Fruit fly (Drosophila melanogaster): ENCODE results near the gene ps.

The ps gene

DNA sequence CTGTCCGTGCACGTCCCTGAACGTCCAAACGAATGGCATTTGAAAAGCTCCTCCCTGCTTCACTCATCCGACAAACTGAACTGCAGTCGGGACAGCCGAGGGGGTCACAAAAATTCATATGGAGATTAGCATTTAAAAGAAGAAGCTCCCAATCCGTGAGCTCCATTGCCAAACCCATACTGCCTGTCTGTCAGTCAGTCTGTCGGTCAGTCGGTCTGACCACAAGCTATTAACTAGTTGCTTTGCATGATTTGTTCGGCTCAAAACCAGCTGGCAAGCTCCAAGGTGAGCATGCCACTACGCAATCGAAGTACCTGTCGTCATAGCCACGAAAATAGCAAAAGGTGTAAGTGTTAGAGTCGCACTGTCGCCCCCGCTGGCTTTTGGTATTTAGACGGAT lies 16.0 kb downstream of the ps start:
- TF ChIP-seq Hr39 (GFP tag; optimal IDR thresholded peaks at IDR 0.05), result no peak
- TF ChIP-seq CG7368 (GFP tag; optimal IDR thresholded peaks at IDR 0.05), result no peak
- no peak for TF ChIP-seq Sox15 (GFP tag; optimal IDR thresholded peaks at IDR 0.05)
- TF ChIP-seq Ets21C (GFP tag; optimal IDR thresholded peaks at IDR 0.05), result no peak
- TF ChIP-seq cyc (GFP tag; optimal IDR thresholded peaks at IDR 0.05), result no peak
- no peak for TF ChIP-seq dsx (GFP tag; optimal IDR thresholded peaks at IDR 0.05; ENCODE audit: poor library complexity, severe bottlenecking)
- no peak for TF ChIP-seq CG32006 (GFP tag; optimal IDR thresholded peaks at IDR 0.05)
- no peak for TF ChIP-seq esn (GFP tag; optimal IDR thresholded peaks at IDR 0.05)
- no peak for TF ChIP-seq net (GFP tag; optimal IDR thresholded peaks at IDR 0.05)
- TF ChIP-seq CG6276 (GFP tag; optimal IDR thresholded peaks at IDR 0.05), result no peak
- no peak for TF ChIP-seq CG6163 (GFP tag; IDR thresholded peaks at IDR 0.05)
- no peak for TF ChIP-seq Blimp-1 (GFP tag; optimal IDR thresholded peaks at IDR 0.05)
- TF ChIP-seq Lpt (GFP tag; optimal IDR thresholded peaks at IDR 0.05), result no peak
- no peak for TF ChIP-seq CG31627 (GFP tag; optimal IDR thresholded peaks at IDR 0.05)
- no peak for TF ChIP-seq Hr4 (GFP tag; optimal IDR thresholded peaks at IDR 0.05)

- TF ChIP-seq CG11762 (GFP tag; optimal IDR thresholded peaks at IDR 0.05; ENCODE audit: insufficient read depth), result peak; percentile 33
- TF ChIP-seq esn (GFP tag; optimal IDR thresholded peaks at IDR 0.05), result peak; percentile 41
- TF ChIP-seq CG3032 (tag; optimal IDR thresholded peaks at IDR 0.05), result no peak
- TF ChIP-seq Sox102F (GFP tag; optimal IDR thresholded peaks at IDR 0.05), result no peak
- TF ChIP-seq CG8119 (GFP tag; IDR thresholded peaks at IDR 0.05), result peak; percentile 87
- TF ChIP-seq vri (GFP tag; optimal IDR thresholded peaks at IDR 0.05), result peak; percentile 4
- TF ChIP-seq Met (GFP tag; optimal IDR thresholded peaks at IDR 0.05), result no peak
- TF ChIP-seq salr (GFP tag; optimal IDR thresholded peaks at IDR 0.05), result peak in 1 of 2 experiments; percentile 78
- TF ChIP-seq CG4318 (GFP tag; optimal IDR thresholded peaks at IDR 0.05), result peak; percentile 67
- peak; percentile 38 for TF ChIP-seq CG16779 (tag; optimal IDR thresholded peaks at IDR 0.05)
- TF ChIP-seq Ets21C (GFP tag; optimal IDR thresholded peaks at IDR 0.05), result no peak
- TF ChIP-seq Sox15 (GFP tag; optimal IDR thresholded peaks at IDR 0.05), result peak; percentile 5
- peak; percentile 88 for TF ChIP-seq CG11294 (GFP tag; IDR thresholded peaks at IDR 0.05)
- TF ChIP-seq svp (GFP tag), result peak; percentile 60
- peak; percentile 74 for TF ChIP-seq net (GFP tag; optimal IDR thresholded peaks at IDR 0.05)
- peak; percentile 48 for TF ChIP-seq Eip75B (GFP tag; optimal IDR thresholded peaks at IDR 0.05)
- peak; percentile 85 for TF ChIP-seq CG32006 (GFP tag; optimal IDR thresholded peaks at IDR 0.05)
- no peak for TF ChIP-seq CG9139 (GFP tag; optimal IDR thresholded peaks at IDR 0.05)
- no peak for TF ChIP-seq CG6808 (GFP tag; optimal IDR thresholded peaks at IDR 0.05)
- TF ChIP-seq CG31627 (GFP tag; optimal IDR thresholded peaks at IDR 0.05), result no peak
- peak; percentile 31 for TF ChIP-seq CG7368 (GFP tag; optimal IDR thresholded peaks at IDR 0.05)
- no peak for TF ChIP-seq Blimp-1 (GFP tag; optimal IDR thresholded peaks at IDR 0.05)
- TF ChIP-seq CG10631 (GFP tag; optimal IDR thresholded peaks at IDR 0.05), result peak; percentile 36
- no peak for TF ChIP-seq CG11902 (GFP tag; optimal IDR thresholded peaks at IDR 0.05)
- no peak for TF ChIP-seq Eip93F (GFP tag; optimal IDR thresholded peaks at IDR 0.05)
- TF ChIP-seq CG3919 (GFP tag; optimal IDR thresholded peaks at IDR 0.05), result peak; percentile 60
- peak; percentile 3 for TF ChIP-seq fd59A (GFP tag; optimal IDR thresholded peaks at IDR 0.05)
- peak; percentile 40 for TF ChIP-seq Ets96B (tag; optimal IDR thresholded peaks at IDR 0.05)
- TF ChIP-seq Gug (GFP tag; IDR thresholded peaks at IDR 0.05), result peak; percentile 84
- TF ChIP-seq acj6 (GFP tag; optimal IDR thresholded peaks at IDR 0.05), result peak; percentile 48
- no peak for TF ChIP-seq CG1621 (tag; optimal IDR thresholded peaks at IDR 0.05)
- peak; percentile 86 for TF ChIP-seq Eip78C (GFP tag)
- TF ChIP-seq Lpt (GFP tag; optimal IDR thresholded peaks at IDR 0.05), result peak; percentile 22
- TF ChIP-seq lz (GFP tag; optimal IDR thresholded peaks at IDR 0.05), result no peak
- peak; percentile 46 for TF ChIP-seq CG8632 (GFP tag; optimal IDR thresholded peaks at IDR 0.05)
- no peak for TF ChIP-seq topi (GFP tag; optimal IDR thresholded peaks at IDR 0.05)
- TF ChIP-seq Sox14 (GFP tag; optimal IDR thresholded peaks at IDR 0.05), result peak; percentile 39
- TF ChIP-seq pdm3 (GFP tag; optimal IDR thresholded peaks at IDR 0.05), result no peak
- TF ChIP-seq dsx (GFP tag; optimal IDR thresholded peaks at IDR 0.05; ENCODE audit: poor library complexity, severe bottlenecking), result no peak
- TF ChIP-seq spab (GFP tag; optimal IDR thresholded peaks at IDR 0.05), result peak; percentile 2
- TF ChIP-seq Hr4 (GFP tag; optimal IDR thresholded peaks at IDR 0.05), result no peak
- peak; percentile 32 for TF ChIP-seq CG10669 (GFP tag; optimal IDR thresholded peaks at IDR 0.05)
- TF ChIP-seq Smox (GFP tag; optimal IDR thresholded peaks at IDR 0.05), result no peak
These were observed 17.0 kb downstream of the ps start for dm6 chr3R:9434543-9435407.

All from whole organism, prepupa.